Worm (Caenorhabditis elegans) whole organism, early embryonic: ENCODE measurements around the gene C37H5.5.

ENCODE experiments used
- B0310.2 ChIP-seq: sonication (generic microtip); optimal IDR thresholded peaks from 2 replicates; lab custom pipeline; 2016; ENCODE audit warnings: mild to moderate bottlenecking, missing genetic modification characterization, missing compliant biosample characterization
- F13C5.2 ChIP-seq: sonication (generic microtip); optimal IDR thresholded peaks from 2 replicates; lab custom pipeline; 2017; ENCODE audit warnings: mild to moderate bottlenecking, missing genetic modification characterization, inconsistent platforms, missing compliant biosample characterization
- aly-1 ChIP-seq: sonication (generic microtip); optimal IDR thresholded peaks from 2 replicates; lab custom pipeline; 2016; ENCODE audit warnings: missing genetic modification characterization, missing compliant biosample characterization
- ama-1 ChIP-seq: fragments of 150-350 bp; optimal IDR thresholded peaks from 2 replicates; lab custom pipeline; 2014
- ceh-13 ChIP-seq: fragments of 200-800 bp; sonication (Bioruptor generic); optimal IDR thresholded peaks from 2 replicates; lab custom pipeline; 2018; ENCODE audit warnings: mild to moderate bottlenecking, missing genetic modification characterization, missing compliant biosample characterization
- ceh-36 ChIP-seq: sonication (generic microtip); optimal IDR thresholded peaks from 2 replicates; lab custom pipeline; 2016; ENCODE audit warnings: missing genetic modification characterization, inconsistent platforms, missing compliant biosample characterization
- flt-1 ChIP-seq: fragments of 200-800 bp; sonication (Bioruptor generic); IDR thresholded peaks from 2 replicates; pipeline ENCODE4 v1.3.6; 2022; ENCODE audit warnings: missing genetic modification characterization, missing compliant biosample characterization
- hmbx-1 ChIP-seq: sonication (generic microtip); optimal IDR thresholded peaks from 2 replicates; lab custom pipeline; 2016; ENCODE audit warnings: mild to moderate bottlenecking, missing genetic modification characterization, missing compliant biosample characterization
- hmg-4 ChIP-seq: fragments of 200-800 bp; sonication (Bioruptor generic); optimal IDR thresholded peaks from 2 replicates; lab custom pipeline; 2018; ENCODE audit warnings: mild to moderate bottlenecking, missing genetic modification characterization, missing compliant biosample characterization
- pes-1 ChIP-seq: fragments of 200-800 bp; sonication (Bioruptor generic); IDR thresholded peaks from 2 replicates; pipeline ENCODE4 v1.3.6; 2022; ENCODE audit warnings: missing genetic modification reagents, missing genetic modification characterization, missing compliant biosample characterization
- sea-1 ChIP-seq: fragments of 200-800 bp; sonication (Bioruptor generic); conservative IDR thresholded peaks from 2 replicates; pipeline ENCODE4 v1.3.6; 2022; ENCODE audit warnings: missing genetic modification characterization, missing compliant biosample characterization
- tbx-37 ChIP-seq: fragments of 200-800 bp; sonication (Bioruptor generic); conservative IDR thresholded peaks from 2 replicates; pipeline ENCODE4 v1.3.6; 2022; ENCODE audit warnings: missing genetic modification reagents, missing genetic modification characterization, missing compliant biosample characterization
- tra-4 ChIP-seq: sonication (generic microtip); optimal IDR thresholded peaks from 2 replicates; lab custom pipeline; 2017; ENCODE audit warnings: missing genetic modification characterization, missing compliant biosample characterization

DNA sequence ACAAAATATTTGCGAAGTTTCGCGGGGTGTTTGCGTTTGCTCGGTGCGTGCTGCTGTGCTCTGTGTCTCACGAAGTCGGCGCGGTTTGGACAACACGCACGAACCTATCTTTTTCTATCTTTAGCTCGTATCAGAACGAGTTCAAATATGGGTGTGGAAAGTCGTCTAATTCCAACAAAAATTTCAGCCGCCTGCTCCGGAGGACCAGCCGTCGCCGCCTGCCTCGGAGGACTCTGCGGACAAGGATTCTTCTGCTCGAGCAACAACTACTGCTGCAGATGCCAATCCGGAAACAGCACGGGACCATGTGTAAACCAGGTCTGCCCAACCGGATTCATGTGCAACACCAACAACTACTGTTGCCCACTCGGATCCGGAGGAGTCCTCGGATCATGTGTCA, 25.2 kb upstream of the C37H5.5 start:
- TF ChIP-seq ama-1 = no peak
- TF ChIP-seq F13C5.2 (tag; lab: Kevin White, UChicago) = no peak
- TF ChIP-seq ceh-13 (GFP tag; lab: Kevin White, UChicago) = no peak
- no peak for TF ChIP-seq B0310.2
- TF ChIP-seq hmg-4 (GFP tag; lab: Kevin White, UChicago) = no peak
- no peak for TF ChIP-seq ceh-36 (tag; lab: Kevin White, UChicago)
- TF ChIP-seq hmbx-1 (tag; lab: Kevin White, UChicago) = no peak
- TF ChIP-seq pes-1 (GFP tag; lab: Robert Waterston, UW) = no peak
- no peak for TF ChIP-seq flt-1 (GFP tag; lab: Robert Waterston, UW)
- TF ChIP-seq sea-1 (GFP tag; lab: Robert Waterston, UW) = no peak
- no peak for TF ChIP-seq aly-1 (tag; lab: Kevin White, UChicago)
- TF ChIP-seq tbx-37 = no peak
- no peak for TF ChIP-seq tra-4 (tag; lab: Kevin White, UChicago)
